Fruit fly (Drosophila melanogaster) whole organism, embryonic: ENCODE data around the gene kis.

Experiments
- Ada2b ChIP-seq: fragments of 200-800 bp; sonication (Bioruptor generic); IDR thresholded peaks from 2 replicates; pipeline ENCODE4 v1.3.6; 2022; ENCODE audit warnings: missing biosample characterization, missing genetic modification characterization
- Atf6 ChIP-seq: fragments of 200-800 bp; sonication (Bioruptor generic); IDR thresholded peaks from 2 replicates; pipeline ENCODE4 v1.3.6; 2022; ENCODE audit warnings: missing biosample characterization, missing genetic modification characterization
- CG1024 ChIP-seq: fragments of 200-800 bp; sonication (Bioruptor generic); IDR thresholded peaks from 2 replicates; pipeline ENCODE4 v1.3.6; 2022; ENCODE audit warnings: missing biosample characterization, missing genetic modification characterization
- CG10431 ChIP-seq: fragments of 200-800 bp; sonication (Bioruptor generic); optimal IDR thresholded peaks from 3 replicates; lab custom pipeline; 2018; ENCODE audit warnings: missing biosample characterization, mild to moderate bottlenecking, missing genetic modification characterization
- CG12155 ChIP-seq: fragments of 200-800 bp; sonication (Bioruptor generic); optimal IDR thresholded peaks from 3 replicates; lab custom pipeline; 2016; ENCODE audit warnings: missing biosample characterization, missing genetic modification characterization
- CG1529 ChIP-seq: fragments of 200-800 bp; sonication (Bioruptor generic); optimal IDR thresholded peaks from 3 replicates; lab custom pipeline; 2018; ENCODE audit warnings: missing biosample characterization, missing genetic modification characterization
- CG18476 ChIP-seq: fragments of 200-800 bp; sonication (Bioruptor generic); optimal IDR thresholded peaks from 2 replicates; lab custom pipeline; 2016; ENCODE audit warnings: missing biosample characterization, mild to moderate bottlenecking, missing genetic modification characterization
- CG2712 ChIP-seq: fragments of 200-800 bp; optimal IDR thresholded peaks from 3 replicates; lab custom pipeline; 2019; ENCODE audit warnings: missing biosample characterization, mild to moderate bottlenecking, missing genetic modification characterization, moderate library complexity
- CG4424 ChIP-seq: fragments of 200-800 bp; sonication (Bioruptor generic); optimal IDR thresholded peaks from 3 replicates; lab custom pipeline; 2016; ENCODE audit warnings: missing biosample characterization, missing genetic modification characterization
- CG6654 ChIP-seq: fragments of 200-800 bp; sonication (Bioruptor generic); optimal IDR thresholded peaks from 2 replicates; lab custom pipeline; 2017; ENCODE audit warnings: missing biosample characterization, mild to moderate bottlenecking, missing genetic modification characterization
- CG6683 ChIP-seq: fragments of 200-800 bp; sonication (Bioruptor generic); optimal IDR thresholded peaks from 2 replicates; lab custom pipeline; 2017; ENCODE audit warnings: missing biosample characterization, mild to moderate bottlenecking, missing genetic modification characterization, missing genetic modification reagents
- CG7786 ChIP-seq: fragments of 200-800 bp; sonication (Bioruptor generic); optimal IDR thresholded peaks from 2 replicates; lab custom pipeline; 2016; ENCODE audit warnings: missing biosample characterization, missing genetic modification characterization
- CTCF ChIP-seq: fragments of 200-800 bp; sonication (Bioruptor generic); optimal IDR thresholded peaks from 2 replicates; lab custom pipeline; 2017; ENCODE audit warnings: missing biosample characterization, mild to moderate bottlenecking, missing genetic modification characterization, moderate library complexity
- Dbx ChIP-seq: fragments of 200-800 bp; sonication (Bioruptor generic); IDR thresholded peaks from 3 replicates; pipeline ENCODE4 v1.3.6; 2022; ENCODE audit warnings: missing biosample characterization, missing genetic modification characterization
- Elba2 ChIP-seq: fragments of 200-800 bp; sonication (Bioruptor generic); optimal IDR thresholded peaks from 3 replicates; lab custom pipeline; 2016; ENCODE audit warnings: missing biosample characterization, missing genetic modification characterization
- Gug ChIP-seq: fragments of 200-800 bp; sonication (Bioruptor generic); IDR thresholded peaks from 4 replicates; pipeline ENCODE4 v1.3.6; 2022; ENCODE audit warnings: missing biosample characterization, missing genetic modification characterization
- HHEX ChIP-seq: fragments of 200-800 bp; sonication (Bioruptor generic); optimal IDR thresholded peaks from 3 replicates; lab custom pipeline; 2017; ENCODE audit warnings: missing biosample characterization, mild to moderate bottlenecking, missing genetic modification characterization, missing genetic modification reagents
- Jarid2 ChIP-seq: fragments of 200-800 bp; sonication (Bioruptor generic); optimal IDR thresholded peaks from 3 replicates; lab custom pipeline; 2017; ENCODE audit warnings: mild to moderate bottlenecking, missing biosample characterization, missing genetic modification reagents, missing genetic modification characterization
- Lim3 ChIP-seq: fragments of 200-800 bp; sonication (Bioruptor generic); IDR thresholded peaks from 2 replicates; pipeline ENCODE4 v1.3.6; 2022; ENCODE audit warnings: missing biosample characterization, missing genetic modification characterization
- Mes4 ChIP-seq: fragments of 200-800 bp; sonication (Bioruptor generic); optimal IDR thresholded peaks from 2 replicates; lab custom pipeline; 2016; ENCODE audit warnings: missing biosample characterization, missing genetic modification characterization
- NC2β ChIP-seq: fragments of 200-800 bp; sonication (Bioruptor generic); optimal IDR thresholded peaks from 2 replicates; lab custom pipeline; 2016; ENCODE audit warnings: missing biosample characterization, missing genetic modification characterization
- Ravus ChIP-seq: fragments of 200-800 bp; sonication (Bioruptor generic); IDR thresholded peaks from 2 replicates; pipeline ENCODE4 v1.3.6; 2022; ENCODE audit warnings: missing biosample characterization, missing genetic modification characterization
- Rfx ChIP-seq: fragments of 200-800 bp; sonication (Bioruptor generic); IDR thresholded peaks from 2 replicates; pipeline ENCODE4 v1.3.6; 2022; ENCODE audit warnings: missing biosample characterization, missing genetic modification characterization
- Sox100B ChIP-seq: fragments of 200-800 bp; sonication (Bioruptor generic); optimal IDR thresholded peaks from 3 replicates; lab custom pipeline; 2018; ENCODE audit warnings: missing biosample characterization, mild to moderate bottlenecking, missing genetic modification characterization
- YL-1 ChIP-seq: fragments of 200-800 bp; sonication (Bioruptor generic); optimal IDR thresholded peaks from 3 replicates; lab custom pipeline; 2017; ENCODE audit warnings: missing biosample characterization, mild to moderate bottlenecking, missing genetic modification characterization
- abd-A ChIP-seq: fragments of 200-800 bp; sonication (Bioruptor generic); optimal IDR thresholded peaks from 3 replicates; lab custom pipeline; 2019; ENCODE audit warnings: missing biosample characterization, mild to moderate bottlenecking, missing genetic modification characterization, moderate library complexity
- ash1 ChIP-seq: fragments of 200-800 bp; sonication (Bioruptor generic); optimal IDR thresholded peaks from 2 replicates; lab custom pipeline; 2018; ENCODE audit warnings: missing biosample characterization, mild to moderate bottlenecking, missing genetic modification characterization
- az2 ChIP-seq: fragments of 200-800 bp; sonication (Bioruptor generic); optimal IDR thresholded peaks from 3 replicates; lab custom pipeline; 2016; ENCODE audit warnings: missing biosample characterization, missing genetic modification characterization
- chif ChIP-seq, 2 experiments: fragments of 200-800 bp; sonication (Bioruptor generic); optimal IDR thresholded peaks; 3 replicates each; lab custom pipeline; 2016; ENCODE audit warnings: missing biosample characterization in 2 of 2, missing genetic modification characterization in 2 of 2
- cwo ChIP-seq: fragments of 200-800 bp; sonication (Bioruptor generic); optimal IDR thresholded peaks from 3 replicates; lab custom pipeline; 2017; ENCODE audit warnings: missing biosample characterization, missing genetic modification characterization, mild to moderate bottlenecking, moderate library complexity, missing genetic modification reagents
- dan ChIP-seq: fragments of 200-800 bp; sonication (Bioruptor generic); IDR thresholded peaks from 2 replicates; pipeline ENCODE4 v1.3.6; 2022; ENCODE audit warnings: missing biosample characterization, missing genetic modification characterization
- dati ChIP-seq: fragments of 200-800 bp; sonication (Bioruptor generic); IDR thresholded peaks from 2 replicates; pipeline ENCODE4 v1.3.6; 2022; ENCODE audit warnings: missing biosample characterization, missing genetic modification characterization
- emc ChIP-seq: fragments of 200-800 bp; sonication (Bioruptor generic); optimal IDR thresholded peaks from 2 replicates; lab custom pipeline; 2016; ENCODE audit warnings: missing biosample characterization, missing genetic modification characterization
- en ChIP-seq: fragments of 200-800 bp; sonication (Bioruptor generic); optimal IDR thresholded peaks from 2 replicates; lab custom pipeline; 2016; ENCODE audit warnings: missing biosample characterization, missing genetic modification characterization
- ewg ChIP-seq: fragments of 200-800 bp; sonication (Bioruptor generic); optimal IDR thresholded peaks from 3 replicates; lab custom pipeline; 2017; ENCODE audit warnings: mild to moderate bottlenecking, missing biosample characterization, missing genetic modification reagents, missing genetic modification characterization
- exex ChIP-seq: fragments of 200-800 bp; sonication (Bioruptor generic); optimal IDR thresholded peaks from 4 replicates; lab custom pipeline; 2018; ENCODE audit warnings: missing biosample characterization, mild to moderate bottlenecking, missing genetic modification characterization, moderate library complexity
- gt ChIP-seq: fragments of 200-800 bp; sonication (Bioruptor generic); IDR thresholded peaks from 2 replicates; pipeline ENCODE4 v1.3.6; 2022; ENCODE audit warnings: missing biosample characterization, missing genetic modification characterization
- ham ChIP-seq: fragments of 200-800 bp; sonication (Bioruptor generic); IDR thresholded peaks from 2 replicates; pipeline ENCODE4 v1.3.6; 2022; ENCODE audit warnings: missing biosample characterization, missing genetic modification characterization
- hb ChIP-seq: fragments of 200-800 bp; sonication (Bioruptor generic); IDR thresholded peaks from 3 replicates; pipeline ENCODE4 v1.3.6; 2022; ENCODE audit warnings: missing biosample characterization, missing genetic modification characterization; ENCODE audit not compliant: partially characterized antibody
- kay ChIP-seq: fragments of 200-800 bp; sonication (Bioruptor generic); optimal IDR thresholded peaks from 2 replicates; lab custom pipeline; 2016; ENCODE audit warnings: missing biosample characterization, missing genetic modification characterization
- lmd ChIP-seq: fragments of 200-800 bp; sonication (Bioruptor generic); IDR thresholded peaks from 2 replicates; pipeline ENCODE4 v1.3.6; 2022; ENCODE audit warnings: missing biosample characterization, missing genetic modification characterization
- org-1 ChIP-seq: fragments of 200-800 bp; sonication (Bioruptor generic); optimal IDR thresholded peaks from 2 replicates; lab custom pipeline; 2017; ENCODE audit warnings: missing biosample characterization, missing genetic modification characterization
- otp ChIP-seq: fragments of 200-800 bp; sonication (Bioruptor generic); IDR thresholded peaks from 3 replicates; pipeline ENCODE4, ENCODE4 v1.3.6; 2022; ENCODE audit warnings: missing biosample characterization, missing genetic modification characterization
- ranshi ChIP-seq: fragments of 200-800 bp; sonication (Bioruptor generic); IDR thresholded peaks from 2 replicates; pipeline ENCODE4 v1.3.6; 2022; ENCODE audit warnings: missing biosample characterization, missing genetic modification characterization
- sima ChIP-seq: fragments of 200-800 bp; sonication (Bioruptor generic); optimal IDR thresholded peaks from 2 replicates; lab custom pipeline; 2016; ENCODE audit warnings: missing biosample characterization, missing genetic modification characterization
- slp2 ChIP-seq: fragments of 200-800 bp; sonication (Bioruptor generic); optimal IDR thresholded peaks from 2 replicates; lab custom pipeline; 2016; ENCODE audit warnings: missing biosample characterization, missing genetic modification characterization
- ssp ChIP-seq: fragments of 200-800 bp; sonication (Bioruptor generic); IDR thresholded peaks from 2 replicates; pipeline ENCODE4 v1.3.6; 2022; ENCODE audit warnings: missing biosample characterization, missing genetic modification characterization
- tll ChIP-seq, 2 experiments: fragments of 200-800 bp in 1 of 2; fragments of >200 bp in 1 of 2; sonication (Bioruptor generic) in 1 of 2; optimal IDR thresholded peaks; 2 replicates each; lab custom pipeline; 2017 to 2019; ENCODE audit warnings: missing biosample characterization in 2 of 2, missing genetic modification characterization in 2 of 2, mild to moderate bottlenecking in 1 of 2, moderate library complexity in 1 of 2
- ttk ChIP-seq: fragments of 200-800 bp; sonication (Bioruptor generic); IDR thresholded peaks from 2 replicates; pipeline ENCODE4 v2.1.2; 2022; ENCODE audit warnings: missing biosample characterization, missing genetic modification characterization
- twi ChIP-seq: fragments of 200-800 bp; optimal IDR thresholded peaks from 2 replicates; lab custom pipeline; 2019; ENCODE audit warnings: missing biosample characterization, mild to moderate bottlenecking, missing genetic modification characterization, moderate library complexity
- zen ChIP-seq: fragments of 200-800 bp; sonication (Bioruptor generic); optimal IDR thresholded peaks from 3 replicates; lab custom pipeline; 2018; ENCODE audit warnings: missing biosample characterization, mild to moderate bottlenecking, missing genetic modification characterization, moderate library complexity

kis gene

dm6 chr2L:250507-251215 lies at the start of gene kis (continued):
- TF ChIP-seq CG6654 (GFP tag; lab: Kevin White, UChicago): no peak
- TF ChIP-seq CG2712 (tag; lab: Kevin White, UChicago): peak; percentile 68
- no peak for TF ChIP-seq ttk (GFP tag; lab: Robert Waterston, UW)
- peak; percentile 88 for TF ChIP-seq YL-1 (GFP tag; lab: Kevin White, UChicago)
- peak; percentile 63 for TF ChIP-seq CG12155 (GFP tag; lab: Kevin White, UChicago)
- TF ChIP-seq tll (GFP tag; optimal IDR thresholded peaks at IDR 0.05; lab: Kevin White, UChicago): no peak
- no peak for TF ChIP-seq Lim3
- peak; percentile 68 for TF ChIP-seq abd-A
- TF ChIP-seq Gug (GFP tag; lab: Robert Waterston, UW): no peak; the same call in 3 of the 4 replicates
- no peak for TF ChIP-seq CG1529 (GFP tag; lab: Kevin White, UChicago)
- TF ChIP-seq otp (GFP tag; lab: Robert Waterston, UW): no peak
- TF ChIP-seq ssp: no peak
- TF ChIP-seq Ravus (GFP tag; lab: Robert Waterston, UW): no peak
- TF ChIP-seq ash1 (GFP tag; lab: Kevin White, UChicago): peak; percentile 23
- no peak for TF ChIP-seq Ada2b (GFP tag; lab: Robert Waterston, UW)
- TF ChIP-seq HHEX: no peak
- TF ChIP-seq CG10431 (GFP tag; lab: Kevin White, UChicago): peak; percentile 16
- TF ChIP-seq CTCF (GFP tag; lab: Kevin White, UChicago): peak; percentile 54
- TF ChIP-seq lmd (GFP tag; lab: Robert Waterston, UW): no peak
- TF ChIP-seq emc (GFP tag; lab: Kevin White, UChicago): peak; percentile 10
- TF ChIP-seq NC2β (GFP tag; lab: Kevin White, UChicago): peak; percentile 34
- TF ChIP-seq en (GFP tag; lab: Kevin White, UChicago): no peak
- peak; percentile 52 for TF ChIP-seq az2 (GFP tag; lab: Kevin White, UChicago)
- no peak for TF ChIP-seq Sox100B
- TF ChIP-seq sima (GFP tag; lab: Kevin White, UChicago): peak; percentile 10
- no peak for TF ChIP-seq ham
- no peak for TF ChIP-seq dan (GFP tag; lab: Robert Waterston, UW)
- no peak for TF ChIP-seq org-1
- TF ChIP-seq ewg (GFP tag; lab: Kevin White, UChicago): no peak
- TF ChIP-seq dati: 0 out of 2 replicates have a peak, but pooled peaks have one; percentile 6
- TF ChIP-seq CG1024 (GFP tag; lab: Robert Waterston, UW): no peak
- peak; percentile 36 for TF ChIP-seq cwo
- no peak for TF ChIP-seq CG7786 (GFP tag; lab: Kevin White, UChicago)
- TF ChIP-seq CG6683 (GFP tag; lab: Kevin White, UChicago): no peak
- peak; percentile 12 for TF ChIP-seq twi (tag; lab: Kevin White, UChicago)
- TF ChIP-seq CG18476: peak; percentile 2
- peak in 1 of 2 experiments; percentile 24 for TF ChIP-seq chif (GFP tag; optimal IDR thresholded peaks at IDR 0.05; lab: Kevin White, UChicago)
- peak; percentile 20 for TF ChIP-seq CG4424
- peak; percentile 91 for TF ChIP-seq hb (GFP tag; lab: Robert Waterston, UW)
- no peak for TF ChIP-seq kay (GFP tag; lab: Kevin White, UChicago)
- TF ChIP-seq exex (tag; lab: Kevin White, UChicago): peak; percentile 17
- TF ChIP-seq Rfx (GFP tag; lab: Robert Waterston, UW): peak; percentile 66
- no peak for TF ChIP-seq gt (GFP tag; lab: Robert Waterston, UW)
- no peak for TF ChIP-seq Atf6 (GFP tag; lab: Robert Waterston, UW)
- TF ChIP-seq zen: peak; percentile 39
- TF ChIP-seq Dbx (GFP tag; lab: Robert Waterston, UW): peak; percentile 73; the same call in 2 of the 3 replicates
- TF ChIP-seq Mes4: peak; percentile 29
- TF ChIP-seq slp2 (GFP tag; lab: Kevin White, UChicago): no peak
- TF ChIP-seq Elba2 (GFP tag; lab: Kevin White, UChicago): no peak
- TF ChIP-seq ranshi (GFP tag; lab: Robert Waterston, UW): no peak
- peak; percentile 75 for TF ChIP-seq Jarid2 (GFP tag; lab: Kevin White, UChicago)
